Fruit fly (Drosophila melanogaster) whole organism, embryonic: ENCODE results near the gene Cys.

Source experiments
- Aef1 ChIP-seq: fragments of 200-800 bp; sonication (Bioruptor generic); IDR thresholded peaks from 3 replicates; pipeline ENCODE4 v1.3.6; 2022; ENCODE audit warnings: missing biosample characterization, missing genetic modification characterization
- BEAF-32 ChIP-seq: fragments of 200-800 bp; sonication (Bioruptor generic); optimal IDR thresholded peaks from 3 replicates; lab custom pipeline; 2017; ENCODE audit warnings: missing biosample characterization, missing genetic modification characterization, mild to moderate bottlenecking, moderate library complexity, missing genetic modification reagents
- Blimp-1 ChIP-seq: fragments of 200-800 bp; sonication (Bioruptor generic); optimal IDR thresholded peaks from 3 replicates; lab custom pipeline; 2018; ENCODE audit warnings: missing biosample characterization, missing genetic modification characterization, mild to moderate bottlenecking, moderate library complexity, missing genetic modification reagents
- CG11504 ChIP-seq: fragments of 200-800 bp; sonication (Bioruptor generic); optimal IDR thresholded peaks from 3 replicates; lab custom pipeline; 2019; ENCODE audit warnings: missing biosample characterization, mild to moderate bottlenecking, missing genetic modification characterization, moderate library complexity
- CG12391 ChIP-seq: fragments of 200-800 bp; sonication (Bioruptor generic); optimal IDR thresholded peaks from 3 replicates; lab custom pipeline; 2018; ENCODE audit warnings: missing biosample characterization, mild to moderate bottlenecking, missing genetic modification characterization, moderate library complexity
- CG12769 ChIP-seq: fragments of 200-800 bp; sonication (Bioruptor generic); optimal IDR thresholded peaks from 2 replicates; lab custom pipeline; 2019; ENCODE audit warnings: missing biosample characterization, mild to moderate bottlenecking, missing genetic modification characterization, moderate library complexity
- CG15696 ChIP-seq: fragments of 200-800 bp; sonication (Bioruptor generic); optimal IDR thresholded peaks from 2 replicates; lab custom pipeline; 2019; ENCODE audit warnings: missing biosample characterization, mild to moderate bottlenecking, missing genetic modification characterization, moderate library complexity
- CG16815 ChIP-seq: fragments of 200-800 bp; sonication (Bioruptor generic); optimal IDR thresholded peaks from 3 replicates; lab custom pipeline; 2017; ENCODE audit warnings: missing biosample characterization, mild to moderate bottlenecking, missing genetic modification characterization
- CG2202 ChIP-seq: fragments of 200-800 bp; sonication (Bioruptor generic); optimal IDR thresholded peaks from 2 replicates; lab custom pipeline; 2018; ENCODE audit warnings: missing biosample characterization, mild to moderate bottlenecking, missing genetic modification characterization
- CG2712 ChIP-seq: fragments of 200-800 bp; optimal IDR thresholded peaks from 3 replicates; lab custom pipeline; 2019; ENCODE audit warnings: missing biosample characterization, mild to moderate bottlenecking, missing genetic modification characterization, moderate library complexity
- CG33213 ChIP-seq: fragments of 200-800 bp; sonication (Bioruptor generic); optimal IDR thresholded peaks from 3 replicates; lab custom pipeline; 2016; ENCODE audit warnings: missing biosample characterization, missing genetic modification characterization
- CG33557 ChIP-seq: fragments of 200-800 bp; sonication (Bioruptor generic); optimal IDR thresholded peaks from 2 replicates; lab custom pipeline; 2019; ENCODE audit warnings: missing biosample characterization, mild to moderate bottlenecking, missing genetic modification characterization, moderate library complexity
- CG34376 ChIP-seq: fragments of 200-800 bp; sonication (Bioruptor generic); optimal IDR thresholded peaks from 2 replicates; lab custom pipeline; 2018; ENCODE audit warnings: missing biosample characterization, mild to moderate bottlenecking, missing genetic modification characterization
- CG6854 ChIP-seq: fragments of 200-800 bp; sonication (Bioruptor generic); optimal IDR thresholded peaks from 3 replicates; lab custom pipeline; 2017; ENCODE audit warnings: missing biosample characterization, mild to moderate bottlenecking, missing genetic modification characterization
- CG7372 ChIP-seq: fragments of 200-800 bp; sonication (Bioruptor generic); IDR thresholded peaks from 2 replicates; pipeline ENCODE4 v1.3.6; 2022; ENCODE audit warnings: missing biosample characterization, missing genetic modification characterization
- CG7839 ChIP-seq: fragments of 200-800 bp; sonication (Bioruptor generic); optimal IDR thresholded peaks from 3 replicates; lab custom pipeline; 2018; ENCODE audit warnings: missing biosample characterization, mild to moderate bottlenecking, missing genetic modification characterization, moderate library complexity
- CG8944 ChIP-seq: fragments of 200-800 bp; sonication (Bioruptor generic); optimal IDR thresholded peaks from 3 replicates; lab custom pipeline; 2016; ENCODE audit warnings: missing biosample characterization, missing genetic modification characterization
- CG9817 ChIP-seq: fragments of 200-800 bp; sonication (Bioruptor generic); optimal IDR thresholded peaks from 2 replicates; lab custom pipeline; 2018; ENCODE audit warnings: missing biosample characterization, mild to moderate bottlenecking, missing genetic modification characterization, moderate library complexity
- Chrac-16 ChIP-seq: fragments of 200-800 bp; sonication (Bioruptor generic); optimal IDR thresholded peaks from 3 replicates; lab custom pipeline; 2016; ENCODE audit warnings: missing biosample characterization, missing genetic modification characterization
- Ets97D ChIP-seq: fragments of 200-800 bp; sonication (Bioruptor generic); optimal IDR thresholded peaks from 3 replicates; lab custom pipeline; 2016; ENCODE audit warnings: missing biosample characterization, missing genetic modification characterization
- H15 ChIP-seq: fragments of 200-800 bp; sonication (Bioruptor generic); IDR thresholded peaks from 3 replicates; pipeline ENCODE4 v1.3.6; 2022; ENCODE audit warnings: missing biosample characterization, missing genetic modification characterization
- Myb ChIP-seq: fragments of 200-800 bp; sonication (Bioruptor generic); optimal IDR thresholded peaks from 2 replicates; lab custom pipeline; 2016; ENCODE audit warnings: missing biosample characterization, missing genetic modification characterization
- Oli ChIP-seq: fragments of 200-800 bp; sonication (Bioruptor generic); optimal IDR thresholded peaks from 2 replicates; lab custom pipeline; 2018; ENCODE audit warnings: missing biosample characterization, mild to moderate bottlenecking, missing genetic modification characterization, moderate library complexity
- Usf ChIP-seq: fragments of 200-800 bp; sonication (Bioruptor generic); optimal IDR thresholded peaks from 2 replicates; lab custom pipeline; 2017; ENCODE audit warnings: missing genotype, missing biosample characterization, missing genetic modification characterization
- bsh ChIP-seq, 2 experiments: fragments of 200-800 bp; sonication (Bioruptor generic); optimal IDR thresholded peaks; 2 replicates each; lab custom pipeline; 2017 to 2018; ENCODE audit warnings: mild to moderate bottlenecking in 2 of 2, missing biosample characterization in 2 of 2, missing genetic modification characterization in 2 of 2, moderate library complexity in 1 of 2
- cad ChIP-seq: fragments of >200 bp; optimal IDR thresholded peaks from 2 replicates; lab custom pipeline; 2017; ENCODE audit warnings: missing biosample characterization, missing genetic modification characterization
- chif ChIP-seq, 2 experiments: fragments of 200-800 bp; sonication (Bioruptor generic); optimal IDR thresholded peaks; 3 replicates each; lab custom pipeline; 2016; ENCODE audit warnings: missing biosample characterization in 2 of 2, missing genetic modification characterization in 2 of 2
- chn ChIP-seq: fragments of 200-800 bp; sonication (Bioruptor generic); optimal IDR thresholded peaks from 2 replicates; lab custom pipeline; 2016; ENCODE audit warnings: missing biosample characterization, missing genetic modification characterization
- crol ChIP-seq: fragments of 200-800 bp; sonication (Bioruptor generic); IDR thresholded peaks from 2 replicates; pipeline ENCODE4 v1.3.6; 2022; ENCODE audit warnings: missing biosample characterization, missing genetic modification characterization
- dmrt11E ChIP-seq: fragments of 200-800 bp; sonication (Bioruptor generic); optimal IDR thresholded peaks from 3 replicates; lab custom pipeline; 2018; ENCODE audit warnings: missing biosample characterization, mild to moderate bottlenecking, missing genetic modification characterization, moderate library complexity
- dmrt99B ChIP-seq: fragments of 200-800 bp; sonication (Bioruptor generic); optimal IDR thresholded peaks from 2 replicates; lab custom pipeline; 2018; ENCODE audit warnings: missing biosample characterization, mild to moderate bottlenecking, missing genetic modification characterization, moderate library complexity
- eve ChIP-seq, 2 experiments: fragments of >200 bp; optimal IDR thresholded peaks; 2 replicates each; lab custom pipeline; 2017; ENCODE audit warnings: missing biosample characterization in 2 of 2, missing genetic modification characterization in 2 of 2
- fd102C ChIP-seq: fragments of 200-800 bp; sonication (Bioruptor generic); optimal IDR thresholded peaks from 2 replicates; lab custom pipeline; 2018; ENCODE audit warnings: missing biosample characterization, mild to moderate bottlenecking, missing genetic modification characterization, moderate library complexity
- gcm ChIP-seq: fragments of 200-800 bp; sonication (Bioruptor generic); optimal IDR thresholded peaks from 2 replicates; lab custom pipeline; 2019; ENCODE audit warnings: missing biosample characterization, mild to moderate bottlenecking, missing genetic modification characterization, moderate library complexity
- her ChIP-seq: fragments of 200-800 bp; sonication (Bioruptor generic); optimal IDR thresholded peaks from 2 replicates; lab custom pipeline; 2016; ENCODE audit warnings: missing biosample characterization, missing genetic modification characterization
- nmo ChIP-seq: fragments of 200-800 bp; sonication (Bioruptor generic); optimal IDR thresholded peaks from 2 replicates; lab custom pipeline; 2018; ENCODE audit warnings: missing biosample characterization, mild to moderate bottlenecking, missing genetic modification characterization, moderate library complexity
- oc ChIP-seq: fragments of 200-800 bp; sonication (Bioruptor generic); optimal IDR thresholded peaks from 2 replicates; lab custom pipeline; 2018; ENCODE audit warnings: missing biosample characterization, mild to moderate bottlenecking, missing genetic modification characterization, moderate library complexity
- pan ChIP-seq, 4 experiments: fragments of >200 bp in 3 of 4; fragments of 200-800 bp in 1 of 4; sonication (Bioruptor generic) in 1 of 4; optimal IDR thresholded peaks in 3 of 4; IDR thresholded peaks in 1 of 4; 2 replicates each; pipeline versions ENCODE4 v1.3.6 to Lab custom; 2017 to 2022; ENCODE audit warnings: missing biosample characterization in 2 of 4, missing genetic modification characterization in 2 of 4, mixed read lengths in 1 of 4
- ranshi ChIP-seq: fragments of 200-800 bp; sonication (Bioruptor generic); IDR thresholded peaks from 2 replicates; pipeline ENCODE4 v1.3.6; 2022; ENCODE audit warnings: missing biosample characterization, missing genetic modification characterization
- schlank ChIP-seq: fragments of 200-800 bp; sonication (Bioruptor generic); optimal IDR thresholded peaks from 2 replicates; lab custom pipeline; 2018; ENCODE audit warnings: missing biosample characterization, mild to moderate bottlenecking, missing genetic modification characterization
- sima ChIP-seq: fragments of 200-800 bp; sonication (Bioruptor generic); optimal IDR thresholded peaks from 2 replicates; lab custom pipeline; 2016; ENCODE audit warnings: missing biosample characterization, missing genetic modification characterization
- ssp ChIP-seq: fragments of 200-800 bp; sonication (Bioruptor generic); IDR thresholded peaks from 2 replicates; pipeline ENCODE4 v1.3.6; 2022; ENCODE audit warnings: missing biosample characterization, missing genetic modification characterization
- sug ChIP-seq: fragments of 200-800 bp; optimal IDR thresholded peaks from 2 replicates; lab custom pipeline; 2019; ENCODE audit warnings: missing biosample characterization, mild to moderate bottlenecking, missing genetic modification characterization, moderate library complexity
- tio ChIP-seq: fragments of 200-800 bp; sonication (Bioruptor generic); optimal IDR thresholded peaks from 2 replicates; lab custom pipeline; 2017; ENCODE audit warnings: missing biosample characterization, missing genetic modification characterization, inconsistent platforms
- zen ChIP-seq: fragments of 200-800 bp; sonication (Bioruptor generic); optimal IDR thresholded peaks from 3 replicates; lab custom pipeline; 2018; ENCODE audit warnings: missing biosample characterization, mild to moderate bottlenecking, missing genetic modification characterization, moderate library complexity

The Cys gene

dm6 chr3R:14589483-14589882 lies 20.0 kb upstream of the Cys start (continued):
- TF ChIP-seq crol (GFP tag; lab: Robert Waterston, UW) (peak; percentile 23; the same call in 1 of the 2 replicates), CG8944 (GFP tag; lab: Kevin White, UChicago) (no peak), gcm (GFP tag; lab: Kevin White, UChicago) (no peak), BEAF-32 (GFP tag; lab: Kevin White, UChicago) (no peak), CG34376 (GFP tag; lab: Kevin White, UChicago) (no peak), Chrac-16 (GFP tag; lab: Kevin White, UChicago) (peak; percentile 39), sug (tag; lab: Kevin White, UChicago) (no peak), CG12769 (no peak), Aef1 (GFP tag; lab: Robert Waterston, UW) (no peak), sima (GFP tag; lab: Kevin White, UChicago) (no peak), CG16815 (GFP tag; lab: Kevin White, UChicago) (peak; percentile 22), CG15696 (tag; lab: Kevin White, UChicago) (peak; percentile 75), CG2712 (tag; lab: Kevin White, UChicago) (peak; percentile 62), chn (peak; percentile 0)

DNA sequence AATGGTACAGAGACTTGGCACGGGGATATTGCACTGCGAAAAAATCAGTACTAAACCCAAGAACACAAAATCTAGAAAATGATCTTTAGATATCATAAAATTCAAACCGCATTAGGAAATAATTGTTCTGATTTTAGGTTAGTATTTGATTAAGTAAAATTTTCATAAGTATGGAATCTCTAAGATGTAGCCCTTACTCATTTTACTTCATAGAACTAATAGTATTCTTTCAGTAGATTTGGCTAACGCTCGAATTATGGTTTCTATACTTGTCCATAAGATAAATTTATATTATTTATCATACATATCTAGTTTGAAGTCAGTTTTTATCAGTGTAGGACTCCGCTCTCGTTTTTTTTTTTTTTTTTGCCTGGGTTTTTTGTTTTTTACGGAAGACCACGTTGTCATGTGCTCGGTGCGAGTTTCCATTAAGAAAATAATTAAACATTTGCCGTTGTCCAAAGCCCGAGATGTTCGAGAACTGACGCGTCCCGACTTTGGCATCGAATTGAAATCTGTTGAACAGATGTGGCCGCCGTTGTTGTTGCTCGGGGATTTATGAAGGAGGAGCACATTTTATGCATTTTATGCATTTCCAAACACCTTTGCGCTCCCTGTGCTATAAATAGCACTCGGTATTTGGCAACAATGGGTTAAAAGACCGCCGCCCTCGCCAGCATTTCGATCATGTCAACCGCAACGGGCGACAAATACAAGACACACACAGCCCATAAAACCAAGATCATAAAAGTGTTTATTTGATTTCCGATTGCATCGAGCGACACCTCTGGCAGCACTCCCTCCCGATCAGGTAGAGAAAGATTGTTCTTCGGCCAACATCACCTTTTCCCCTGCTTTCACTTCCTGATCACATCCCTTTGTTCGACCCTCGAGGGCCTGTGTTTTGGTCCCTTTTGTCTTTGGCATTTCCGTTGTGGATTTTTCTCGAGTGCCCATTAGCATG lies 17.3 kb upstream of the Cys start:
- no peak for TF ChIP-seq fd102C
- no peak for TF ChIP-seq Ets97D
- no peak for TF ChIP-seq Myb (GFP tag; lab: Kevin White, UChicago)
- TF ChIP-seq chif (GFP tag; optimal IDR thresholded peaks at IDR 0.05; lab: Kevin White, UChicago), result peak in 1 of 2 experiments; percentile 12
- peak in 1 of 2 experiments; percentile 8 for TF ChIP-seq bsh (GFP tag; optimal IDR thresholded peaks at IDR 0.05; lab: Kevin White, UChicago)
- TF ChIP-seq CG7372, result no peak
- TF ChIP-seq CG8944 (GFP tag; lab: Kevin White, UChicago), result no peak
- peak; percentile 19 for TF ChIP-seq CG7839 (tag; lab: Kevin White, UChicago)
- no peak for TF ChIP-seq dmrt99B (tag; lab: Kevin White, UChicago)
- peak; percentile 43 for TF ChIP-seq CG33557 (GFP tag; lab: Kevin White, UChicago)
- TF ChIP-seq CG11504 (tag; lab: Kevin White, UChicago), result no peak
- peak; percentile 37 for TF ChIP-seq CG15696 (tag; lab: Kevin White, UChicago)
- TF ChIP-seq pan (optimal IDR thresholded peaks at IDR 0.05; lab: Kevin White, UChicago), result no peak
- no peak for TF ChIP-seq pan (GFP tag; optimal IDR thresholded peaks at IDR 0.05 in 1 of 2, IDR thresholded peaks at IDR 0.05 in 1 of 2)
- TF ChIP-seq ranshi, result no peak
- TF ChIP-seq CG9817 (tag; lab: Kevin White, UChicago), result no peak
- no peak for TF ChIP-seq oc (tag; lab: Kevin White, UChicago)
- peak; percentile 15 for TF ChIP-seq Oli (tag; lab: Kevin White, UChicago)
- no peak for TF ChIP-seq her (GFP tag; lab: Kevin White, UChicago)
- TF ChIP-seq Blimp-1 (GFP tag; lab: Kevin White, UChicago), result no peak
- TF ChIP-seq Usf (GFP tag; lab: Kevin White, UChicago), result no peak
- no peak for TF ChIP-seq H15
- TF ChIP-seq CG12391 (tag; lab: Kevin White, UChicago), result peak; percentile 50
- TF ChIP-seq eve (GFP tag; optimal IDR thresholded peaks at IDR 0.05; lab: Kevin White, UChicago), result no peak
- TF ChIP-seq zen, result peak; percentile 27
- TF ChIP-seq CG6854 (GFP tag; lab: Kevin White, UChicago), result no peak
- peak; percentile 75 for TF ChIP-seq dmrt11E (tag; lab: Kevin White, UChicago)
- no peak for TF ChIP-seq ssp
- TF ChIP-seq CG2202 (tag; lab: Kevin White, UChicago), result no peak
- TF ChIP-seq tio (GFP tag; lab: Kevin White, UChicago), result peak; percentile 46
- TF ChIP-seq nmo (GFP tag; lab: Kevin White, UChicago), result peak; percentile 32
- TF ChIP-seq cad (GFP tag; lab: Kevin White, UChicago), result peak; percentile 88
- TF ChIP-seq schlank (tag; lab: Kevin White, UChicago), result no peak
- TF ChIP-seq CG33213, result no peak
